Fruit fly (Drosophila melanogaster) whole organism, embryonic: ENCODE data around the gene Plod.
A peak's percentile ranks its signal among the peaks of the same experiment; 100 is the strongest.

Source experiments
- CG10565 ChIP-seq: fragments of 200-800 bp; sonication (Bioruptor generic); optimal IDR thresholded peaks from 3 replicates; lab custom pipeline; 2016; ENCODE audit warnings: missing biosample characterization, mild to moderate bottlenecking, missing genetic modification characterization
- CG10979 ChIP-seq: fragments of 200-800 bp; sonication (Bioruptor generic); optimal IDR thresholded peaks from 2 replicates; lab custom pipeline; 2018; ENCODE audit warnings: missing biosample characterization, mild to moderate bottlenecking, missing genetic modification characterization, moderate library complexity
- CG11560 ChIP-seq: fragments of 200-800 bp; sonication (Bioruptor generic); IDR thresholded peaks from 3 replicates; pipeline ENCODE4 v1.3.6; 2022; ENCODE audit warnings: missing biosample characterization, missing genetic modification characterization
- CG12659 ChIP-seq: fragments of 200-800 bp; sonication (Bioruptor generic); optimal IDR thresholded peaks from 3 replicates; lab custom pipeline; 2017; ENCODE audit warnings: mild to moderate bottlenecking, missing biosample characterization, missing genetic modification reagents, missing genetic modification characterization
- CG14014 ChIP-seq: fragments of 200-800 bp; sonication (Bioruptor generic); IDR thresholded peaks from 2 replicates; pipeline ENCODE4 v1.3.6; 2022; ENCODE audit warnings: missing biosample characterization, missing genetic modification characterization
- CG16813 ChIP-seq: fragments of 200-800 bp; sonication (Bioruptor generic); IDR thresholded peaks from 3 replicates; pipeline ENCODE4 v1.3.6; 2022; ENCODE audit warnings: missing biosample characterization, missing genetic modification characterization; ENCODE audit not compliant: partially characterized antibody
- CG17328 ChIP-seq: fragments of 200-800 bp; sonication (Bioruptor generic); IDR thresholded peaks from 2 replicates; pipeline ENCODE4 v1.3.6; 2022; ENCODE audit warnings: missing biosample characterization, missing genetic modification characterization
- CG17829 ChIP-seq: fragments of 200-800 bp; optimal IDR thresholded peaks from 2 replicates; lab custom pipeline; 2019; ENCODE audit warnings: missing biosample characterization, mild to moderate bottlenecking, missing genetic modification characterization, moderate library complexity
- CG18011 ChIP-seq: fragments of 200-800 bp; sonication (Bioruptor generic); optimal IDR thresholded peaks from 2 replicates; lab custom pipeline; 2017; ENCODE audit warnings: missing biosample characterization, missing genetic modification characterization, mild to moderate bottlenecking, moderate library complexity, missing genotype
- CG2678 ChIP-seq: fragments of 200-800 bp; sonication (Bioruptor generic); optimal IDR thresholded peaks from 3 replicates; lab custom pipeline; 2019; ENCODE audit warnings: missing biosample characterization, mild to moderate bottlenecking, missing genetic modification characterization, moderate library complexity
- CG4360 ChIP-seq: fragments of 200-800 bp; sonication (Bioruptor generic); IDR thresholded peaks from 2 replicates; pipeline ENCODE4 v1.3.6; 2022; ENCODE audit warnings: missing biosample characterization, missing genetic modification characterization
- CG4730 ChIP-seq: fragments of 200-800 bp; sonication (Bioruptor generic); IDR thresholded peaks from 2 replicates; pipeline ENCODE4 v1.3.6; 2022; ENCODE audit warnings: missing biosample characterization, missing genetic modification characterization
- CG6854 ChIP-seq: fragments of 200-800 bp; sonication (Bioruptor generic); optimal IDR thresholded peaks from 3 replicates; lab custom pipeline; 2017; ENCODE audit warnings: missing biosample characterization, mild to moderate bottlenecking, missing genetic modification characterization
- CG7839 ChIP-seq: fragments of 200-800 bp; sonication (Bioruptor generic); optimal IDR thresholded peaks from 3 replicates; lab custom pipeline; 2018; ENCODE audit warnings: missing biosample characterization, mild to moderate bottlenecking, missing genetic modification characterization, moderate library complexity
- CG8281 ChIP-seq: fragments of 200-800 bp; sonication (Bioruptor generic); optimal IDR thresholded peaks from 2 replicates; lab custom pipeline; 2018; ENCODE audit warnings: missing biosample characterization, mild to moderate bottlenecking, missing genetic modification characterization, moderate library complexity
- CG8944 ChIP-seq: fragments of 200-800 bp; sonication (Bioruptor generic); optimal IDR thresholded peaks from 3 replicates; lab custom pipeline; 2016; ENCODE audit warnings: missing biosample characterization, missing genetic modification characterization
- ERR ChIP-seq: fragments of 200-800 bp; sonication (Bioruptor generic); optimal IDR thresholded peaks from 2 replicates; lab custom pipeline; 2016; ENCODE audit warnings: missing biosample characterization, missing genetic modification characterization
- HmgZ ChIP-seq: fragments of 200-800 bp; sonication (Bioruptor generic); optimal IDR thresholded peaks from 2 replicates; lab custom pipeline; 2018; ENCODE audit warnings: missing biosample characterization, mild to moderate bottlenecking, missing genetic modification characterization
- Hr78 ChIP-seq, 2 experiments: fragments of 200-800 bp in 1 of 2; fragments of >200 bp in 1 of 2; sonication (Bioruptor generic) in 1 of 2; optimal IDR thresholded peaks; 2 replicates each; lab custom pipeline; 2017 to 2019; ENCODE audit warnings: missing biosample characterization in 2 of 2, missing genetic modification characterization in 2 of 2, mild to moderate bottlenecking in 1 of 2, moderate library complexity in 1 of 2
- Jarid2 ChIP-seq: fragments of 200-800 bp; sonication (Bioruptor generic); optimal IDR thresholded peaks from 3 replicates; lab custom pipeline; 2017; ENCODE audit warnings: mild to moderate bottlenecking, missing biosample characterization, missing genetic modification reagents, missing genetic modification characterization
- MESR4 ChIP-seq: fragments of 200-800 bp; sonication (Bioruptor generic); optimal IDR thresholded peaks from 2 replicates; lab custom pipeline; 2018; ENCODE audit warnings: missing biosample characterization, mild to moderate bottlenecking, missing genetic modification characterization, moderate library complexity
- MTF-1 ChIP-seq: fragments of 200-800 bp; sonication (Bioruptor generic); optimal IDR thresholded peaks from 2 replicates; lab custom pipeline; 2018; ENCODE audit warnings: missing biosample characterization, mild to moderate bottlenecking, missing genetic modification characterization, borderline replicate concordance
- Stat92E ChIP-seq, 3 experiments: fragments of >200 bp in 2 of 3; fragments of 200-800 bp in 1 of 3; sonication (Bioruptor generic) in 1 of 3; optimal IDR thresholded peaks; 2 replicates each; lab custom pipeline; 2017 to 2019; ENCODE audit warnings: missing biosample characterization in 3 of 3, missing genetic modification characterization in 3 of 3, mild to moderate bottlenecking in 1 of 3, moderate library complexity in 1 of 3
- abd-A ChIP-seq: fragments of 200-800 bp; sonication (Bioruptor generic); optimal IDR thresholded peaks from 3 replicates; lab custom pipeline; 2019; ENCODE audit warnings: missing biosample characterization, mild to moderate bottlenecking, missing genetic modification characterization, moderate library complexity
- az2 ChIP-seq: fragments of 200-800 bp; sonication (Bioruptor generic); optimal IDR thresholded peaks from 3 replicates; lab custom pipeline; 2016; ENCODE audit warnings: missing biosample characterization, missing genetic modification characterization
- bsh ChIP-seq, 2 experiments: fragments of 200-800 bp; sonication (Bioruptor generic); optimal IDR thresholded peaks; 2 replicates each; lab custom pipeline; 2017 to 2018; ENCODE audit warnings: mild to moderate bottlenecking in 2 of 2, missing biosample characterization in 2 of 2, missing genetic modification characterization in 2 of 2, moderate library complexity in 1 of 2
- cas ChIP-seq: fragments of 200-800 bp; sonication (Bioruptor generic); IDR thresholded peaks from 2 replicates; pipeline ENCODE4 v1.3.6; 2022; ENCODE audit warnings: missing biosample characterization, missing genetic modification characterization
- dmrt11E ChIP-seq: fragments of 200-800 bp; sonication (Bioruptor generic); optimal IDR thresholded peaks from 3 replicates; lab custom pipeline; 2018; ENCODE audit warnings: missing biosample characterization, mild to moderate bottlenecking, missing genetic modification characterization, moderate library complexity
- dpn ChIP-seq, 2 experiments: fragments of 200-800 bp; sonication (Bioruptor generic); optimal IDR thresholded peaks; 3 replicates each; lab custom pipeline; 2016; ENCODE audit warnings: missing biosample characterization in 2 of 2, missing genetic modification characterization in 2 of 2
- en ChIP-seq: fragments of 200-800 bp; sonication (Bioruptor generic); optimal IDR thresholded peaks from 2 replicates; lab custom pipeline; 2016; ENCODE audit warnings: missing biosample characterization, missing genetic modification characterization
- fu2 ChIP-seq: fragments of 200-800 bp; sonication (Bioruptor generic); optimal IDR thresholded peaks from 2 replicates; lab custom pipeline; 2016; ENCODE audit warnings: missing biosample characterization, missing genetic modification characterization
- gem ChIP-seq: fragments of 200-800 bp; sonication (Bioruptor generic); optimal IDR thresholded peaks from 2 replicates; lab custom pipeline; 2019; ENCODE audit warnings: missing biosample characterization, mild to moderate bottlenecking, missing genetic modification characterization, moderate library complexity
- hbn ChIP-seq: fragments of 200-800 bp; sonication (Bioruptor generic); IDR thresholded peaks from 2 replicates; pipeline ENCODE4 v1.3.6; 2022; ENCODE audit warnings: missing biosample characterization, missing genetic modification characterization; ENCODE audit not compliant: partially characterized antibody
- inv ChIP-seq: fragments of 200-800 bp; sonication (Bioruptor generic); IDR thresholded peaks from 2 replicates; pipeline ENCODE4 v1.3.6; 2022; ENCODE audit warnings: missing biosample characterization, missing genetic modification characterization; ENCODE audit not compliant: partially characterized antibody
- klu ChIP-seq: fragments of 200-800 bp; sonication (Bioruptor generic); IDR thresholded peaks from 2 replicates; pipeline ENCODE4 v1.3.6; 2022; ENCODE audit warnings: missing biosample characterization, missing genetic modification characterization
- kni ChIP-seq: fragments of 200-800 bp; sonication (Bioruptor generic); optimal IDR thresholded peaks from 3 replicates; lab custom pipeline; 2017; ENCODE audit warnings: mild to moderate bottlenecking, missing biosample characterization, missing genetic modification reagents, missing genetic modification characterization
- mirr ChIP-seq: fragments of 200-800 bp; sonication (Bioruptor generic); optimal IDR thresholded peaks from 3 replicates; lab custom pipeline; 2018; ENCODE audit warnings: missing biosample characterization, mild to moderate bottlenecking, missing genetic modification characterization
- odd ChIP-seq: fragments of 200-800 bp; sonication (Bioruptor generic); optimal IDR thresholded peaks from 2 replicates; lab custom pipeline; 2017; ENCODE audit warnings: missing biosample characterization, mild to moderate bottlenecking, missing genetic modification characterization
- seq ChIP-seq: fragments of 200-800 bp; sonication (Bioruptor generic); IDR thresholded peaks from 2 replicates; pipeline ENCODE4 v1.3.6; 2022; ENCODE audit warnings: missing biosample characterization, missing genetic modification characterization
- slbo ChIP-seq: fragments of 200-800 bp; sonication (Bioruptor generic); IDR thresholded peaks from 2 replicates; pipeline ENCODE4 v1.3.6; 2022; ENCODE audit warnings: missing biosample characterization, missing genetic modification characterization
- sna ChIP-seq: fragments of 200-800 bp; sonication (Bioruptor generic); IDR thresholded peaks from 2 replicates; pipeline ENCODE4 v1.3.6; 2022; ENCODE audit warnings: missing biosample characterization, missing genetic modification characterization; ENCODE audit not compliant: partially characterized antibody
- sr ChIP-seq: fragments of 200-800 bp; sonication (Bioruptor generic); IDR thresholded peaks from 3 replicates; pipeline ENCODE4 v1.3.6; 2022; ENCODE audit warnings: missing biosample characterization, missing genetic modification characterization
- tll ChIP-seq, 2 experiments: fragments of 200-800 bp in 1 of 2; fragments of >200 bp in 1 of 2; sonication (Bioruptor generic) in 1 of 2; optimal IDR thresholded peaks; 2 replicates each; lab custom pipeline; 2017 to 2019; ENCODE audit warnings: missing biosample characterization in 2 of 2, missing genetic modification characterization in 2 of 2, mild to moderate bottlenecking in 1 of 2, moderate library complexity in 1 of 2
- toy ChIP-seq: fragments of 200-800 bp; sonication (Bioruptor generic); IDR thresholded peaks from 2 replicates; pipeline ENCODE4 v1.3.6; 2022; ENCODE audit warnings: missing biosample characterization, missing genetic modification characterization
- twi ChIP-seq: fragments of 200-800 bp; optimal IDR thresholded peaks from 2 replicates; lab custom pipeline; 2019; ENCODE audit warnings: missing biosample characterization, mild to moderate bottlenecking, missing genetic modification characterization, moderate library complexity
- vvl ChIP-seq: fragments of 200-800 bp; sonication (Bioruptor generic); IDR thresholded peaks from 2 replicates; pipeline ENCODE4 v1.3.6; 2022; ENCODE audit warnings: missing biosample characterization, missing genetic modification characterization
- zf30C ChIP-seq: fragments of 200-800 bp; sonication (Bioruptor generic); optimal IDR thresholded peaks from 3 replicates; lab custom pipeline; 2018; ENCODE audit warnings: missing biosample characterization, mild to moderate bottlenecking, missing genetic modification characterization

The Plod gene

dm6 chr3L:11246046-11246887 is 40.5 kb upstream of the Plod start (continued):
- TF ChIP-seq CG16813, result no peak
- TF ChIP-seq seq (GFP tag; lab: Robert Waterston, UW), result no peak
- peak in 1 of 2 experiments; percentile 7 for TF ChIP-seq Hr78 (GFP tag; optimal IDR thresholded peaks at IDR 0.05; lab: Kevin White, UChicago)
- TF ChIP-seq klu (GFP tag; lab: Robert Waterston, UW), result no peak
- TF ChIP-seq hbn (GFP tag; lab: Robert Waterston, UW), result peak; percentile 27; the same call in 1 of the 2 replicates
- TF ChIP-seq fu2 (GFP tag; lab: Kevin White, UChicago), result no peak
- peak; percentile 8 for TF ChIP-seq az2 (GFP tag; lab: Kevin White, UChicago)
- TF ChIP-seq bsh (GFP tag; optimal IDR thresholded peaks at IDR 0.05; lab: Kevin White, UChicago), result peak in 1 of 2 experiments; percentile 100
- TF ChIP-seq kni (GFP tag; lab: Kevin White, UChicago), result peak; percentile 85
- TF ChIP-seq CG10979, result no peak
- TF ChIP-seq cas, result no peak
- peak; percentile 18 for TF ChIP-seq mirr
- TF ChIP-seq CG18011 (GFP tag; lab: Kevin White, UChicago), result no peak
- no peak for TF ChIP-seq CG4730
- TF ChIP-seq CG8281 (tag; lab: Kevin White, UChicago), result no peak
- TF ChIP-seq CG4360 (GFP tag; lab: Robert Waterston, UW), result peak; percentile 100
- TF ChIP-seq CG2678, result peak; percentile 15
- TF ChIP-seq CG7839 (tag; lab: Kevin White, UChicago), result peak; percentile 5
- TF ChIP-seq sna (GFP tag; lab: Robert Waterston, UW), result 0 out of 2 replicates have a peak, but pooled peaks have one; percentile 61
- TF ChIP-seq en, result no peak
- no peak for TF ChIP-seq CG14014 (GFP tag; lab: Robert Waterston, UW)
- TF ChIP-seq tll (GFP tag; optimal IDR thresholded peaks at IDR 0.05; lab: Kevin White, UChicago), result no peak
- TF ChIP-seq Jarid2, result peak; percentile 28
- no peak for TF ChIP-seq inv
- TF ChIP-seq CG12659, result no peak
- no peak for TF ChIP-seq sr (GFP tag; lab: Robert Waterston, UW)
- TF ChIP-seq zf30C, result peak; percentile 32
- TF ChIP-seq abd-A, result peak; percentile 93
- TF ChIP-seq CG11560, result no peak
- peak; percentile 16 for TF ChIP-seq MTF-1 (GFP tag; lab: Kevin White, UChicago)
- no peak for TF ChIP-seq CG10565 (GFP tag; lab: Kevin White, UChicago)
- TF ChIP-seq toy (GFP tag; lab: Robert Waterston, UW), result no peak
- TF ChIP-seq ERR (GFP tag; lab: Kevin White, UChicago), result no peak
- TF ChIP-seq twi (tag; lab: Kevin White, UChicago), result no peak
- TF ChIP-seq vvl (GFP tag; lab: Robert Waterston, UW), result peak; percentile 68
- TF ChIP-seq CG17328 (GFP tag; lab: Robert Waterston, UW), result no peak; the same call in 1 of the 2 replicates
- peak; percentile 23 for TF ChIP-seq CG17829 (tag; lab: Kevin White, UChicago)
- TF ChIP-seq gem, result peak; percentile 10
- no peak for TF ChIP-seq dmrt11E
- no peak for TF ChIP-seq CG8944 (GFP tag; lab: Kevin White, UChicago)
- TF ChIP-seq HmgZ (tag; lab: Kevin White, UChicago), result peak; percentile 17
- TF ChIP-seq MESR4 (GFP tag; lab: Kevin White, UChicago), result no peak
- peak in 1 of 3 experiments; percentile 60 for TF ChIP-seq Stat92E (GFP tag; optimal IDR thresholded peaks at IDR 0.05; lab: Kevin White, UChicago)
- peak; percentile 26 for TF ChIP-seq CG6854 (GFP tag; lab: Kevin White, UChicago)
- TF ChIP-seq dpn (GFP tag; optimal IDR thresholded peaks at IDR 0.05; lab: Kevin White, UChicago), result peak in 1 of 2 experiments; percentile 34
- peak; percentile 54 for TF ChIP-seq odd (GFP tag; lab: Kevin White, UChicago)
- no peak for TF ChIP-seq slbo (GFP tag; lab: Robert Waterston, UW)
